Worm (Caenorhabditis elegans) whole organism, L1 larva: ENCODE data around the gene F41E6.5.
A peak's percentile ranks its signal among the peaks of the same experiment; 100 is the strongest.

Experiments used
- C34B4.2 ChIP-seq: sonication (generic microtip); optimal IDR thresholded peaks from 2 replicates; lab custom pipeline; 2017; ENCODE audit warnings: mild to moderate bottlenecking, missing genetic modification characterization, missing compliant biosample characterization
- Y116A8C.19 ChIP-seq: sonication (generic microtip); optimal IDR thresholded peaks from 2 replicates; lab custom pipeline; 2016; ENCODE audit warnings: missing compliant biosample characterization, missing genetic modification characterization, borderline replicate concordance
- aha-1 ChIP-seq: fragments of 150-350 bp; optimal IDR thresholded peaks from 2 replicates; lab custom pipeline; 2014; ENCODE audit warnings: missing biosample characterization, missing genetic modification characterization
- alr-1 ChIP-seq: fragments of 200-800 bp; sonication (Bioruptor generic); optimal IDR thresholded peaks from 2 replicates; lab custom pipeline; 2018; ENCODE audit warnings: borderline replicate concordance, mild to moderate bottlenecking, missing genetic modification characterization, missing compliant biosample characterization
- aly-2 ChIP-seq: fragments of 150-350 bp; optimal IDR thresholded peaks from 2 replicates; lab custom pipeline; 2014; ENCODE audit warnings: missing biosample characterization, missing genetic modification characterization
- dsc-1 ChIP-seq: sonication (generic microtip); optimal IDR thresholded peaks from 2 replicates; lab custom pipeline; 2016; ENCODE audit warnings: mild to moderate bottlenecking, missing genetic modification characterization, missing compliant biosample characterization
- elt-2 ChIP-seq: sonication (generic microtip); optimal IDR thresholded peaks from 2 replicates; lab custom pipeline; 2016; ENCODE audit warnings: missing genetic modification characterization, mild to moderate bottlenecking, inconsistent platforms, missing compliant biosample characterization, missing genetic modification reagents
- ets-5 ChIP-seq: fragments of 200-800 bp; sonication (Bioruptor generic); IDR thresholded peaks from 2 replicates; pipeline ENCODE4 v1.3.6; 2022; ENCODE audit warnings: missing genetic modification characterization, missing compliant biosample characterization
- fkh-10 ChIP-seq: sonication (generic microtip); optimal IDR thresholded peaks from 2 replicates; lab custom pipeline; 2017; ENCODE audit warnings: missing biosample characterization, missing genetic modification reagents, missing genetic modification characterization
- fkh-4 ChIP-seq: sonication (generic microtip); optimal IDR thresholded peaks from 2 replicates; lab custom pipeline; 2016; ENCODE audit warnings: missing compliant biosample characterization, missing genetic modification characterization, borderline replicate concordance
- fos-1 ChIP-seq: fragments of 150-350 bp; optimal IDR thresholded peaks from 2 replicates; lab custom pipeline; 2014; ENCODE audit warnings: missing biosample characterization, missing genetic modification characterization
- hpl-2 ChIP-seq: fragments of 150-350 bp; optimal IDR thresholded peaks from 2 replicates; lab custom pipeline; 2014; ENCODE audit warnings: missing biosample characterization, missing genetic modification reagents, missing genetic modification characterization
- lin-14 ChIP-seq: fragments of 200-800 bp; sonication (Bioruptor generic); optimal IDR thresholded peaks from 2 replicates; lab custom pipeline; 2018; ENCODE audit warnings: mild to moderate bottlenecking, missing genetic modification characterization, moderate library complexity, missing compliant biosample characterization
- lin-15B ChIP-seq: fragments of 150-350 bp; sonication (generic microtip); optimal IDR thresholded peaks from 3 replicates; lab custom pipeline; 2014; ENCODE audit warnings: missing biosample characterization, missing genetic modification characterization
- lin-35 ChIP-seq, 2 experiments: fragments of 150-350 bp; optimal IDR thresholded peaks; 2 replicates each; lab custom pipeline; 2014; ENCODE audit warnings: missing biosample characterization in 2 of 2, missing genetic modification characterization in 2 of 2, missing genetic modification reagents in 2 of 2
- mab-9 ChIP-seq: fragments of 200-800 bp; sonication (Bioruptor generic); IDR thresholded peaks from 2 replicates; pipeline ENCODE4 v1.3.6; 2022; ENCODE audit warnings: missing genetic modification reagents, missing genetic modification characterization, missing compliant biosample characterization
- mdl-1 ChIP-seq, 2 experiments: fragments of 150-350 bp; optimal IDR thresholded peaks; 2 replicates each; lab custom pipeline; 2014 to 2017; ENCODE audit warnings: missing biosample characterization in 2 of 2, missing genetic modification characterization in 2 of 2, inconsistent platforms in 1 of 2
- mef-2 ChIP-seq: fragments of 150-350 bp; optimal IDR thresholded peaks from 2 replicates; lab custom pipeline; 2014; ENCODE audit warnings: missing biosample characterization, missing genetic modification characterization
- nhr-12 ChIP-seq: sonication (generic microtip); optimal IDR thresholded peaks from 2 replicates; lab custom pipeline; 2017; ENCODE audit warnings: missing biosample characterization, missing genetic modification characterization
- nhr-19 ChIP-seq: fragments of 200-800 bp; sonication (Bioruptor generic); conservative IDR thresholded peaks from 2 replicates; pipeline ENCODE4 v1.3.6; 2022; ENCODE audit warnings: missing genetic modification characterization, missing compliant biosample characterization
- nhr-20 ChIP-seq: sonication (generic microtip); optimal IDR thresholded peaks from 2 replicates; lab custom pipeline; 2016; ENCODE audit warnings: mild to moderate bottlenecking, missing genetic modification characterization, missing compliant biosample characterization
- nhr-237 ChIP-seq: fragments of 150-350 bp; optimal IDR thresholded peaks from 2 replicates; lab custom pipeline; 2014; ENCODE audit warnings: missing biosample characterization, missing genetic modification characterization
- nhr-71 ChIP-seq: sonication (generic microtip); optimal IDR thresholded peaks from 2 replicates; lab custom pipeline; 2016; ENCODE audit warnings: mild to moderate bottlenecking, missing genetic modification characterization, moderate library complexity, missing compliant biosample characterization
- nhr-77 ChIP-seq: fragments of 150-350 bp; optimal IDR thresholded peaks from 2 replicates; lab custom pipeline; 2014; ENCODE audit warnings: missing biosample characterization, missing genetic modification characterization
- nhr-85 ChIP-seq: sonication (generic microtip); peaks from one replicate; lab custom pipeline; 2016; ENCODE audit warnings: missing genetic modification characterization, inconsistent platforms, missing compliant biosample characterization
- nhr-90 ChIP-seq: sonication (generic microtip); optimal IDR thresholded peaks from 2 replicates; lab custom pipeline; 2016; ENCODE audit warnings: mild to moderate bottlenecking, missing genetic modification characterization, missing compliant biosample characterization; ENCODE audit not compliant: poor library complexity
- pax-3 ChIP-seq: fragments of 200-800 bp; sonication (Bioruptor generic); optimal IDR thresholded peaks from 2 replicates; lab custom pipeline; 2018; ENCODE audit warnings: mild to moderate bottlenecking, missing genetic modification characterization, moderate library complexity, missing compliant biosample characterization
- rnt-1 ChIP-seq: sonication (generic microtip); optimal IDR thresholded peaks from 2 replicates; lab custom pipeline; 2016; ENCODE audit warnings: mild to moderate bottlenecking, missing genetic modification characterization, moderate library complexity, missing compliant biosample characterization
- snpc-4 ChIP-seq: fragments of 150-350 bp; optimal IDR thresholded peaks from 2 replicates; lab custom pipeline; 2014; ENCODE audit warnings: missing biosample characterization, missing genetic modification characterization
- sptf-1 ChIP-seq: fragments of 150-350 bp; optimal IDR thresholded peaks from 2 replicates; lab custom pipeline; 2014; ENCODE audit warnings: missing biosample characterization, missing genetic modification characterization
- unc-130 ChIP-seq: fragments of 150-350 bp; optimal IDR thresholded peaks from 2 replicates; lab custom pipeline; 2017; ENCODE audit warnings: missing biosample characterization, missing genetic modification characterization, inconsistent platforms
- unc-30 ChIP-seq: sonication (generic microtip); optimal IDR thresholded peaks from 2 replicates; lab custom pipeline; 2017; ENCODE audit warnings: missing biosample characterization, missing genetic modification characterization
- unc-62 ChIP-seq: fragments of 150-350 bp; optimal IDR thresholded peaks from 2 replicates; lab custom pipeline; 2014; ENCODE audit warnings: missing biosample characterization, missing genetic modification reagents, missing genetic modification characterization
- unc-86 ChIP-seq: sonication (generic microtip); optimal IDR thresholded peaks from 2 replicates; lab custom pipeline; 2016; ENCODE audit warnings: missing genetic modification characterization, missing compliant biosample characterization
- vab-15 ChIP-seq: sonication (generic microtip); optimal IDR thresholded peaks from 2 replicates; lab custom pipeline; 2017; ENCODE audit warnings: missing genotype, mild to moderate bottlenecking, missing genetic modification characterization, missing compliant biosample characterization
- xbp-1 ChIP-seq: sonication (generic microtip); optimal IDR thresholded peaks from 2 replicates; lab custom pipeline; 2016; ENCODE audit warnings: missing genetic modification characterization, missing compliant biosample characterization
- zag-1 ChIP-seq: fragments of 150-350 bp; optimal IDR thresholded peaks from 2 replicates; lab custom pipeline; 2014; ENCODE audit warnings: missing biosample characterization, missing genetic modification characterization
- ztf-11 ChIP-seq, 2 experiments: sonication (generic microtip); optimal IDR thresholded peaks; 2 replicates each; lab custom pipeline; 2016 to 2017; ENCODE audit warnings: missing genetic modification characterization in 2 of 2, missing biosample characterization in 1 of 2, missing compliant biosample characterization in 1 of 2
- ztf-4 ChIP-seq: fragments of 150-350 bp; optimal IDR thresholded peaks from 2 replicates; lab custom pipeline; 2014; ENCODE audit warnings: missing biosample characterization, missing genetic modification characterization

F41E6.5 gene

DNA sequence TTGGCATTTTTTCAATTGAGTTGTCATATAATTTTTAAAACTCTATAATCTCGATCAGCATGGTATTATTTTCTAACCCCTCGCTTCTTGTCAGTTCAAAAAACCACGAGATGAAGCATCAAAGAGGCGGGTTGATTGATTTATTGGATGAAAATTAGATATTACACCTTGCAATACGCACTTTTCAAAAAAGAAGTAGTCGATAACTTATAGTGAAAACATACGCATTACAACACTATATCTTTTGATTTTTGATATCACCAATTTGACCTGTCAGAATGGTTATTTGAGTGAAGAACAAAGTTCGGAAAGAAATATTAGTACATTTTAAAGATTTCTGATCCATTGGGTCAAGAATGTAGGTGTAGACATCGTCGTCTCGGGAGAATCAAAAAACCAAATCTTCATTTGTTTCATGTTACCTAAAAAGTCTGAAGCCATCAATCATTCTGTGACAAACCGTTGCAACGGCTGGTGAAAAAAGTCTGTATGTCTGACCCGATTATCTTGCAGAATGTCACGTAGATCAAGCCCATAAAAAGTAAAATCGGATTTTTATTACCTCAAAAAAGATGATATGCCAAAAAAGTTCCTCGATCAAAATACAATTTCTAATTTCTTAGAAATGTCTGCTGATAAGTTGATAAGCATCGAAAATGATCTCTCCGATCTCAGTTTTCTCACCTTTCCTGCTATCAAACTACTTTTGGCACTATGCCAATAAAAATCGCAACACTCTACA is 50.0 kb downstream of the F41E6.5 start (continued):
- TF ChIP-seq lin-15B (tag; lab: Kevin White, UChicago) (no peak), dsc-1 (tag; lab: Kevin White, UChicago) (no peak), nhr-71 (tag; lab: Kevin White, UChicago) (peak; percentile 34), sptf-1 (tag; lab: Kevin White, UChicago) (no peak), unc-62 (no peak), xbp-1 (no peak), nhr-85 (tag; lab: Kevin White, UChicago) (peak; percentile 93), mab-9 (no peak), mdl-1 (tag; optimal IDR thresholded peaks at IDR 0.05; lab: Kevin White, UChicago) (no peak), lin-35 (GFP tag; optimal IDR thresholded peaks at IDR 0.05; lab: Kevin White, UChicago) (peak in 1 of 2 experiments; percentile 5), alr-1 (no peak), nhr-19 (GFP tag; lab: Robert Waterston, UW) (peak; percentile 20; the same call in 1 of the 2 replicates), fkh-4 (tag; lab: Kevin White, UChicago) (no peak), ztf-4 (no peak), nhr-90 (tag; lab: Kevin White, UChicago) (peak; percentile 33), unc-30 (tag; lab: Kevin White, UChicago) (no peak), fos-1 (tag; lab: Kevin White, UChicago) (no peak), unc-86 (tag; lab: Kevin White, UChicago) (no peak), Y116A8C.19 (tag; lab: Kevin White, UChicago) (no peak), unc-130 (tag; lab: Kevin White, UChicago) (no peak), fkh-10 (GFP tag; lab: Kevin White, UChicago) (no peak), ztf-11 (tag; optimal IDR thresholded peaks at IDR 0.05; lab: Kevin White, UChicago) (no peak), C34B4.2 (tag; lab: Kevin White, UChicago) (no peak), pax-3 (tag; lab: Kevin White, UChicago) (no peak), nhr-237 (no peak), ets-5 (GFP tag; lab: Robert Waterston, UW) (no peak), snpc-4 (no peak), hpl-2 (GFP tag; lab: Kevin White, UChicago) (no peak), aha-1 (tag; lab: Kevin White, UChicago) (no peak), nhr-20 (tag; lab: Kevin White, UChicago) (peak; percentile 23), vab-15 (tag; lab: Kevin White, UChicago) (no peak), mef-2 (tag; lab: Kevin White, UChicago) (no peak), nhr-12 (tag; lab: Kevin White, UChicago) (no peak)

DNA sequence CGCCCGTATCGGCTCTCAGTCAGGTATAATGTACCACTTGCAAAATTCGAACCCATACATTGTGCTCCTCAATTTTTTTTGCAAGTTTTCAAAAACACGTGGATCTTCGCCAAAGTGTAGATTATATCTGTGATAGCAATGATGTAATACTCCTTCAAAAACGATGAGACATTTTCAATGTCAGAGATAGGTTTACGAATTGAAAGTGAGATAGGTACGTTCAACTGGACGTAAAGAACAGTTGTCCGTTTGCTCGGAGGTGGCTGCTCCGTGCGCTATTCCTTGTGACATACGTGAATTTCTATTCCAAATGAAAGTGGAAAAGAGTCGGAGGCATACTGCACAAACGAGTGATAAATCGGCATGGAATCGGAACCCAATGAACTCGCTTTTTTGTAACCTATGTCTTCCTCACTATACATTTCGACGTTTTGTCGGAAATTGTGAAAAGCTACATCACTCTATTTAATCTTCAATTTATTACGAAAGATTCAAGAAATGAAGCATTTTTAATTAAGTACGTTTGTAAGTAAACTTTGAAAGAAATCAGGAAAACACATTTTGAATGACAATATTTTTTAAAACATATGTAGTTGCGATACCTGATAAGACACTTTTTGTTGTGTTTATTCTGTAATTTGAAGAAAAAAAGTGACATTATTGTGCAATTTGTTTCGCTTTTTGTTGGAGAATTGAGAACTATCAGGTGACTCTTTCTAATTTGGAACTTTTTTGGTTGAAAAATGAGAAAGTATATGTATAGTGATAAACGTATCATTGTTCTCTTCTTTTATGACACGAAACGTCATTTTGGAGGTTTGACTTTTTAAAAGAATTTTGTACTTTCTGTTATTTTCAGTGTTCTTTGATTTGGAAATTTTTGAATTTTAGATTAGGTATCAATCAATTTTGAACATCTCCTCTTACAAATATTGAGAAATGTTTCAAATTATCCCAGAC is 51.5 kb downstream of the F41E6.5 start:
- TF ChIP-seq unc-30 (tag; lab: Kevin White, UChicago) (no peak), xbp-1 (no peak), lin-35 (GFP tag; optimal IDR thresholded peaks at IDR 0.05; lab: Kevin White, UChicago) (peak in 1 of 2 experiments; percentile 48), elt-2 (tag; lab: Kevin White, UChicago) (peak; percentile 41), unc-130 (tag; lab: Kevin White, UChicago) (no peak), rnt-1 (tag; lab: Kevin White, UChicago) (peak; percentile 31), lin-14 (GFP tag; lab: Kevin White, UChicago) (peak; percentile 70), nhr-77 (tag; lab: Kevin White, UChicago) (no peak), zag-1 (no peak), aly-2 (tag; lab: Kevin White, UChicago) (no peak), unc-86 (tag; lab: Kevin White, UChicago) (no peak)
